Worm (Caenorhabditis elegans): ENCODE measurements around the gene madd-2.
A peak's percentile ranks its signal among the peaks of the same experiment; 100 is the strongest.
"Not testable (repeated sequence)": the region's sequence is repeated elsewhere in the genome, so short reads cannot be mapped to it uniquely, and the experiment has no call there.

Gene madd-2

ce11 chrV:1197064-1197724 is 38.1 kb downstream of the madd-2 start (continued):
- peak; percentile 79 for TF ChIP-seq R02D3.7 (tag; optimal IDR thresholded peaks at IDR 0.05)
- TF ChIP-seq mep-1 (tag; optimal IDR thresholded peaks at IDR 0.05): peak; percentile 58
- TF ChIP-seq T20F7.1 (GFP tag; optimal IDR thresholded peaks at IDR 0.05): peak; percentile 83
- TF ChIP-seq pha-4 (GFP tag; IDR thresholded peaks at IDR 0.05): peak; percentile 56
- not testable (repeated sequence) for TF ChIP-seq pha-4 (tag; optimal IDR thresholded peaks at IDR 0.05); daf-16 (GFP tag; optimal IDR thresholded peaks at IDR 0.05)
- TF ChIP-seq duxl-1 (tag; optimal IDR thresholded peaks at IDR 0.05; ENCODE audit: poor library complexity): peak; percentile 19
- TF ChIP-seq egl-43 (GFP tag; IDR thresholded peaks at IDR 0.05): peak; percentile 30; the same call in 1 of the 2 replicates
- TF ChIP-seq F37D6.2 (tag; optimal IDR thresholded peaks at IDR 0.05): peak; percentile 41
- peak; percentile 16 for TF ChIP-seq daf-16 (tag; optimal IDR thresholded peaks at IDR 0.05)
- TF ChIP-seq set-16 (GFP tag; IDR thresholded peaks at IDR 0.05): peak; percentile 28; the same call in 1 of the 2 replicates
- TF ChIP-seq hlh-11 (tag; optimal IDR thresholded peaks at IDR 0.05): peak; percentile 18
- TF ChIP-seq lin-38 (GFP tag; IDR thresholded peaks at IDR 0.05): peak; percentile 96
- peak; percentile 68 for TF ChIP-seq zfp-3 (GFP tag; conservative IDR thresholded peaks at IDR 0.05)
- peak; percentile 73; the same call in 1 of the 2 replicates for TF ChIP-seq dmd-9 (GFP tag; IDR thresholded peaks at IDR 0.05)
- TF ChIP-seq tra-1 (GFP tag; IDR thresholded peaks at IDR 0.05): peak; percentile 61; the same call in 1 of the 2 replicates
- TF ChIP-seq nhr-42 (GFP tag; IDR thresholded peaks at IDR 0.05): 0 out of 2 replicates have a peak, but pooled peaks have one; percentile 49
- peak; percentile 45; the same call in 1 of the 2 replicates for TF ChIP-seq snpc-1.2 (GFP tag; IDR thresholded peaks at IDR 0.05)
- peak; percentile 66 for TF ChIP-seq ctbp-1 (GFP tag; IDR thresholded peaks at IDR 0.05)
- peak; percentile 69 for TF ChIP-seq unc-130 (GFP tag; optimal IDR thresholded peaks at IDR 0.05)
- TF ChIP-seq nhr-102 (tag; optimal IDR thresholded peaks at IDR 0.05): peak; percentile 17
- TF ChIP-seq dpl-1 (GFP tag; optimal IDR thresholded peaks at IDR 0.05): peak; percentile 45
- TF ChIP-seq hmg-1.1 (GFP tag; IDR thresholded peaks at IDR 0.05): peak; percentile 77

ce11 chrV:1195995-1196394 is 39.3 kb downstream of the madd-2 start, which contains the start of the genes wrb-1 and Y50D4A.4:
Gene wrb-1 (plus strand): TSS chrV:1196072.
Gene Y50D4A.4 (minus strand): TSS chrV:1196127.
- TF ChIP-seq ztf-7 (tag; optimal IDR thresholded peaks at IDR 0.05) (peak; percentile 13), daf-8 (GFP tag; IDR thresholded peaks at IDR 0.05) (no peak), nhr-42 (GFP tag; IDR thresholded peaks at IDR 0.05) (no peak), pha-4 (GFP tag; IDR thresholded peaks at IDR 0.05) (no peak), pha-4 (tag; optimal IDR thresholded peaks at IDR 0.05) (peak; percentile 18), cey-2 (tag; optimal IDR thresholded peaks at IDR 0.05; ENCODE audit: borderline replicate concordance, insufficient read depth) (no peak), ZK337.2 (GFP tag; IDR thresholded peaks at IDR 0.05) (no peak), sdz-12 (GFP tag; optimal IDR thresholded peaks at IDR 0.05) (no peak), attf-4 (tag; optimal IDR thresholded peaks at IDR 0.05) (no peak), unc-39 (tag; optimal IDR thresholded peaks at IDR 0.05) (no peak), lin-1 (GFP tag; IDR thresholded peaks at IDR 0.05) (no peak), ztf-11 (tag; optimal IDR thresholded peaks at IDR 0.05) (no peak), lsy-2 (tag; optimal IDR thresholded peaks at IDR 0.05) (peak in 1 of 2 experiments; percentile 90), nhr-28 (tag; optimal IDR thresholded peaks at IDR 0.05) (no peak), spr-1 (tag; optimal IDR thresholded peaks at IDR 0.05) (no peak), nhr-111 (GFP tag; optimal IDR thresholded peaks at IDR 0.05) (no peak), tag-97 (GFP tag; IDR thresholded peaks at IDR 0.05) (no peak), unc-130 (GFP tag; optimal IDR thresholded peaks at IDR 0.05) (no peak), Y48G9A.11 (GFP tag; IDR thresholded peaks at IDR 0.05) (peak; percentile 93), lin-29 (GFP tag; IDR thresholded peaks at IDR 0.05) (no peak), ctbp-1 (GFP tag; IDR thresholded peaks at IDR 0.05) (no peak), aly-2 (tag; optimal IDR thresholded peaks at IDR 0.05) (no peak), F10B5.3 (tag; optimal IDR thresholded peaks at IDR 0.05) (no peak), Y5F2A.4 (GFP tag; optimal IDR thresholded peaks at IDR 0.05) (no peak), ZK546.5 (tag; optimal IDR thresholded peaks at IDR 0.05) (no peak), gei-8 (GFP tag; optimal IDR thresholded peaks at IDR 0.05) (no peak), fos-1 (tag; optimal IDR thresholded peaks at IDR 0.05) (no peak), ceh-20 (GFP tag; IDR thresholded peaks at IDR 0.05) (no peak), rbr-2 (tag; optimal IDR thresholded peaks at IDR 0.05) (peak; percentile 49), mxl-3 (GFP tag; optimal IDR thresholded peaks at IDR 0.05) (no peak), lin-38 (GFP tag; IDR thresholded peaks at IDR 0.05) (peak; percentile 78), egl-27 (tag; optimal IDR thresholded peaks at IDR 0.05) (no peak)
